Worm (Caenorhabditis elegans): ENCODE measurements around the gene K07F5.8.

DNA sequence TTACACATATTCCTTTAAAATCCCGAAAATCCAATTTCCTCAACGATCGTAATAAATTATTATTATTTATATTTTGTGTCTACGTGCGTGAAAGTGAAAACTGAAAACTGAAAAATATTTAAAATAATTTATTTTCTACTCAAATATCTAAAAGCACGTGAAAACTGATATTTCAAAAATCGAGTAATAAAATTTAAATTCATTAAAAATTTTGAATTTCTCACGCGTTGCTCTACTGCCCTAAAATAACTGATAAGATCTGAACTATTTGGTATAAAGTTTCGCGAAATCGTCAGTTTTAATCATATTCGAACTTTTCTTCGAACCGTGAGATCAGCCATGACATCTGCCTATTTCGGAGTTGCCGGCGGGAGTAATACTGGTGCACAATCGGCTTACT lies 2.7 kb upstream of the K07F5.8 start, which contains the start of gene ssq-1:
- no peak for TF ChIP-seq fkh-10 (GFP tag; optimal IDR thresholded peaks at IDR 0.05)
- no peak for TF ChIP-seq nhr-11 (tag; optimal IDR thresholded peaks at IDR 0.05)
- TF ChIP-seq ama-1 (optimal IDR thresholded peaks at IDR 0.05) = no peak
- TF ChIP-seq unc-62 (GFP tag; optimal IDR thresholded peaks at IDR 0.05) = no peak
- no peak for TF ChIP-seq lin-39 (tag; optimal IDR thresholded peaks at IDR 0.05)
- TF ChIP-seq mdl-1 (tag; optimal IDR thresholded peaks at IDR 0.05) = no peak
- TF ChIP-seq egl-27 (tag; optimal IDR thresholded peaks at IDR 0.05) = no peak
